Worm (Caenorhabditis elegans) whole organism, L1 larva: Measurements from ENCODE around the gene Y73B6BL.288.

ENCODE experiments used
- efl-1 ChIP-seq, 4 experiments: fragments of 150-350 bp; optimal IDR thresholded peaks in 3 of 4; peaks in 1 of 4; 1 replicate in 1 of 4; 2 replicates in 3 of 4; lab custom pipeline; 2014; ENCODE audit warnings: missing biosample characterization in 2 of 4, missing genetic modification characterization in 2 of 4, missing genetic modification reagents in 2 of 4
- elt-2 ChIP-seq: sonication (generic microtip); optimal IDR thresholded peaks from 2 replicates; lab custom pipeline; 2016; ENCODE audit warnings: missing genetic modification characterization, mild to moderate bottlenecking, inconsistent platforms, missing compliant biosample characterization, missing genetic modification reagents
- nhr-28 ChIP-seq: fragments of 150-350 bp; optimal IDR thresholded peaks from 2 replicates; lab custom pipeline; 2014; ENCODE audit warnings: missing biosample characterization, missing genetic modification characterization
- nhr-76 ChIP-seq: sonication (generic microtip); optimal IDR thresholded peaks from 2 replicates; lab custom pipeline; 2017; ENCODE audit warnings: missing biosample characterization, missing genetic modification characterization
- snu-23 ChIP-seq: sonication (generic microtip); optimal IDR thresholded peaks from 2 replicates; lab custom pipeline; 2016; ENCODE audit warnings: missing genetic modification characterization, missing compliant biosample characterization

ce11 chrIV:6335908-6336307, 6.4 kb downstream of the Y73B6BL.288 start, which contains the start of gene mif-4:
- TF ChIP-seq elt-2 (tag; lab: Kevin White, UChicago) (no peak), nhr-28 (tag; lab: Kevin White, UChicago) (no peak), snu-23 (no peak), nhr-76 (tag; lab: Kevin White, UChicago) (no peak), efl-1 (optimal IDR thresholded peaks at IDR 0.05; lab: Kevin White, UChicago) (no peak), efl-1 (GFP tag; optimal IDR thresholded peaks at IDR 0.05 in 1 of 2; lab: Kevin White, UChicago) (no peak)
